Fruit fly (Drosophila melanogaster) whole organism, embryonic: ENCODE measurements around the gene Syt1.

Source experiments
- ATbp ChIP-seq: fragments of 200-800 bp; sonication (Bioruptor generic); optimal IDR thresholded peaks from 2 replicates; lab custom pipeline; 2017; ENCODE audit warnings: missing biosample characterization, mild to moderate bottlenecking, missing genetic modification characterization, missing genetic modification reagents
- Awh ChIP-seq: fragments of 200-800 bp; sonication (Bioruptor generic); IDR thresholded peaks from 2 replicates; pipeline ENCODE4, ENCODE4 v1.3.6; 2022; ENCODE audit warnings: missing biosample characterization, missing genetic modification characterization
- BEAF-32 ChIP-seq: fragments of 200-800 bp; sonication (Bioruptor generic); optimal IDR thresholded peaks from 3 replicates; lab custom pipeline; 2017; ENCODE audit warnings: missing biosample characterization, missing genetic modification characterization, mild to moderate bottlenecking, moderate library complexity, missing genetic modification reagents
- Bdp1 ChIP-seq: fragments of 200-800 bp; sonication (Bioruptor generic); optimal IDR thresholded peaks from 3 replicates; lab custom pipeline; 2016; ENCODE audit warnings: missing biosample characterization, missing genetic modification characterization
- BtbVII ChIP-seq: fragments of 200-800 bp; sonication (Bioruptor generic); optimal IDR thresholded peaks from 3 replicates; lab custom pipeline; 2017; ENCODE audit warnings: missing biosample characterization, mild to moderate bottlenecking, missing genetic modification characterization
- CG11093 ChIP-seq: fragments of 200-800 bp; sonication (Bioruptor generic); IDR thresholded peaks from 3 replicates; pipeline ENCODE4 v1.3.6; 2022; ENCODE audit warnings: missing biosample characterization, missing genetic modification characterization
- CG11695 ChIP-seq: fragments of 200-800 bp; sonication (Bioruptor generic); IDR thresholded peaks from 3 replicates; pipeline ENCODE4 v1.3.6; 2022; ENCODE audit warnings: missing biosample characterization, missing genetic modification characterization
- CG12391 ChIP-seq: fragments of 200-800 bp; sonication (Bioruptor generic); optimal IDR thresholded peaks from 3 replicates; lab custom pipeline; 2018; ENCODE audit warnings: missing biosample characterization, mild to moderate bottlenecking, missing genetic modification characterization, moderate library complexity
- CG13296 ChIP-seq: fragments of 200-800 bp; sonication (Bioruptor generic); optimal IDR thresholded peaks from 3 replicates; lab custom pipeline; 2018; ENCODE audit warnings: missing biosample characterization, mild to moderate bottlenecking, missing genetic modification characterization
- CG13775 ChIP-seq: fragments of 200-800 bp; sonication (Bioruptor generic); optimal IDR thresholded peaks from 3 replicates; lab custom pipeline; 2017; ENCODE audit warnings: missing biosample characterization, mild to moderate bottlenecking, missing genetic modification characterization
- CG14441 ChIP-seq: fragments of 200-800 bp; sonication (Bioruptor generic); IDR thresholded peaks from 2 replicates; pipeline ENCODE4 v1.3.6; 2022; ENCODE audit warnings: missing biosample characterization, missing genetic modification characterization
- CG1602 ChIP-seq: fragments of 200-800 bp; sonication (Bioruptor generic); optimal IDR thresholded peaks from 3 replicates; lab custom pipeline; 2016; ENCODE audit warnings: missing biosample characterization, missing genetic modification characterization
- CG17186 ChIP-seq: fragments of 200-800 bp; sonication (Bioruptor generic); optimal IDR thresholded peaks from 3 replicates; lab custom pipeline; 2017; ENCODE audit warnings: missing biosample characterization, missing genetic modification reagents, missing genetic modification characterization
- CG4360 ChIP-seq: fragments of 200-800 bp; sonication (Bioruptor generic); IDR thresholded peaks from 2 replicates; pipeline ENCODE4 v1.3.6; 2022; ENCODE audit warnings: missing biosample characterization, missing genetic modification characterization
- CG6175 ChIP-seq: fragments of 200-800 bp; sonication (Bioruptor generic); IDR thresholded peaks from 3 replicates; pipeline ENCODE4 v1.3.6; 2022; ENCODE audit warnings: missing biosample characterization, missing genetic modification characterization
- CG6689 ChIP-seq: fragments of 200-800 bp; sonication (Bioruptor generic); IDR thresholded peaks from 2 replicates; pipeline ENCODE4 v1.3.6; 2022; ENCODE audit warnings: missing biosample characterization, missing genetic modification characterization
- CG7556 ChIP-seq: fragments of 200-800 bp; sonication (Bioruptor generic); optimal IDR thresholded peaks from 2 replicates; lab custom pipeline; 2017; ENCODE audit warnings: missing biosample characterization, mild to moderate bottlenecking, missing genetic modification characterization
- CG7928 ChIP-seq: fragments of 200-800 bp; sonication (Bioruptor generic); optimal IDR thresholded peaks from 2 replicates; lab custom pipeline; 2017; ENCODE audit warnings: missing biosample characterization, mild to moderate bottlenecking, missing genetic modification characterization
- CG7987 ChIP-seq: fragments of 200-800 bp; sonication (Bioruptor generic); optimal IDR thresholded peaks from 2 replicates; lab custom pipeline; 2018; ENCODE audit warnings: missing biosample characterization, mild to moderate bottlenecking, missing genetic modification characterization, moderate library complexity
- CG8478 ChIP-seq: fragments of >200 bp; optimal IDR thresholded peaks from 2 replicates; lab custom pipeline; 2018
- CG8924 ChIP-seq: fragments of 200-800 bp; optimal IDR thresholded peaks from 3 replicates; lab custom pipeline; 2019; ENCODE audit warnings: missing biosample characterization, mild to moderate bottlenecking, missing genetic modification characterization, moderate library complexity
- CG9609 ChIP-seq: fragments of 200-800 bp; sonication (Bioruptor generic); optimal IDR thresholded peaks from 3 replicates; lab custom pipeline; 2016; ENCODE audit warnings: missing biosample characterization, missing genetic modification characterization
- CG9932 ChIP-seq: fragments of 200-800 bp; sonication (Bioruptor generic); IDR thresholded peaks from 2 replicates; pipeline ENCODE4 v1.3.6; 2022; ENCODE audit warnings: missing biosample characterization, missing genetic modification characterization
- Deaf1 ChIP-seq: fragments of 200-800 bp; optimal IDR thresholded peaks from 3 replicates; lab custom pipeline; 2019; ENCODE audit warnings: missing biosample characterization, mild to moderate bottlenecking, missing genetic modification characterization, moderate library complexity
- H15 ChIP-seq: fragments of 200-800 bp; sonication (Bioruptor generic); IDR thresholded peaks from 3 replicates; pipeline ENCODE4 v1.3.6; 2022; ENCODE audit warnings: missing biosample characterization, missing genetic modification characterization
- HLH3B ChIP-seq: fragments of 200-800 bp; sonication (Bioruptor generic); IDR thresholded peaks from 2 replicates; pipeline ENCODE4 v1.3.6; 2022; ENCODE audit warnings: missing biosample characterization, missing genetic modification characterization
- Hmr ChIP-seq: fragments of 200-800 bp; sonication (Bioruptor generic); optimal IDR thresholded peaks from 3 replicates; lab custom pipeline; 2017; ENCODE audit warnings: mild to moderate bottlenecking, missing biosample characterization, missing genetic modification reagents, missing genetic modification characterization
- Hr51 ChIP-seq, 2 experiments: fragments of 200-800 bp; sonication (Bioruptor generic); optimal IDR thresholded peaks; 2 replicates in 1 of 2; 3 replicates in 1 of 2; lab custom pipeline; 2016 to 2018; ENCODE audit warnings: missing biosample characterization in 2 of 2, missing genetic modification characterization in 2 of 2, mild to moderate bottlenecking in 1 of 2, moderate library complexity in 1 of 2
- NC2β ChIP-seq: fragments of 200-800 bp; sonication (Bioruptor generic); optimal IDR thresholded peaks from 2 replicates; lab custom pipeline; 2016; ENCODE audit warnings: missing biosample characterization, missing genetic modification characterization
- Six4 ChIP-seq: fragments of 200-800 bp; sonication (Bioruptor generic); optimal IDR thresholded peaks from 2 replicates; lab custom pipeline; 2016; ENCODE audit warnings: missing biosample characterization, missing genetic modification characterization
- Sry-β ChIP-seq: fragments of 200-800 bp; sonication (Bioruptor generic); optimal IDR thresholded peaks from 2 replicates; lab custom pipeline; 2018; ENCODE audit warnings: missing biosample characterization, mild to moderate bottlenecking, missing genetic modification characterization, moderate library complexity
- Vsx1 ChIP-seq: fragments of 200-800 bp; sonication (Bioruptor generic); optimal IDR thresholded peaks from 2 replicates; lab custom pipeline; 2017; ENCODE audit warnings: missing biosample characterization, mild to moderate bottlenecking, missing genetic modification characterization, missing genetic modification reagents
- ato ChIP-seq: fragments of 200-800 bp; sonication (Bioruptor generic); IDR thresholded peaks from 2 replicates; pipeline ENCODE4 v1.3.6; 2022; ENCODE audit warnings: missing biosample characterization, missing genetic modification characterization; ENCODE audit not compliant: partially characterized antibody
- bowl ChIP-seq: fragments of 200-800 bp; sonication (Bioruptor generic); IDR thresholded peaks from 2 replicates; pipeline ENCODE4 v1.3.6; 2022; ENCODE audit warnings: missing biosample characterization, missing genetic modification characterization
- bsh ChIP-seq, 2 experiments: fragments of 200-800 bp; sonication (Bioruptor generic); optimal IDR thresholded peaks; 2 replicates each; lab custom pipeline; 2017 to 2018; ENCODE audit warnings: mild to moderate bottlenecking in 2 of 2, missing biosample characterization in 2 of 2, missing genetic modification characterization in 2 of 2, moderate library complexity in 1 of 2
- cas ChIP-seq: fragments of 200-800 bp; sonication (Bioruptor generic); IDR thresholded peaks from 2 replicates; pipeline ENCODE4 v1.3.6; 2022; ENCODE audit warnings: missing biosample characterization, missing genetic modification characterization
- crol ChIP-seq: fragments of 200-800 bp; sonication (Bioruptor generic); IDR thresholded peaks from 2 replicates; pipeline ENCODE4 v1.3.6; 2022; ENCODE audit warnings: missing biosample characterization, missing genetic modification characterization
- esg ChIP-seq: fragments of 200-800 bp; sonication (Bioruptor generic); conservative IDR thresholded peaks from 2 replicates; pipeline ENCODE4 v1.3.6; 2022; ENCODE audit warnings: missing biosample characterization, missing genetic modification characterization
- eyg ChIP-seq: fragments of 200-800 bp; sonication (Bioruptor generic); optimal IDR thresholded peaks from 3 replicates; lab custom pipeline; 2016; ENCODE audit warnings: missing biosample characterization, missing genetic modification characterization
- fd3F ChIP-seq: fragments of 200-800 bp; sonication (Bioruptor generic); optimal IDR thresholded peaks from 2 replicates; lab custom pipeline; 2018; ENCODE audit warnings: missing biosample characterization, mild to moderate bottlenecking, missing genetic modification characterization, moderate library complexity
- grn ChIP-seq: fragments of 200-800 bp; sonication (Bioruptor generic); optimal IDR thresholded peaks from 3 replicates; lab custom pipeline; 2017; ENCODE audit warnings: missing biosample characterization, missing genetic modification characterization
- klu ChIP-seq: fragments of 200-800 bp; sonication (Bioruptor generic); IDR thresholded peaks from 2 replicates; pipeline ENCODE4 v1.3.6; 2022; ENCODE audit warnings: missing biosample characterization, missing genetic modification characterization
- knrl ChIP-seq: fragments of 200-800 bp; sonication (Bioruptor generic); IDR thresholded peaks from 3 replicates; pipeline ENCODE4 v1.3.6; 2022; ENCODE audit warnings: missing biosample characterization, missing genetic modification characterization; ENCODE audit not compliant: partially characterized antibody
- nerfin-2 ChIP-seq: fragments of 200-800 bp; sonication (Bioruptor generic); IDR thresholded peaks from 2 replicates; pipeline ENCODE4 v1.3.6; 2022; ENCODE audit warnings: missing biosample characterization, missing genetic modification characterization; ENCODE audit not compliant: partially characterized antibody
- phol ChIP-seq: fragments of 200-800 bp; sonication (Bioruptor generic); optimal IDR thresholded peaks from 3 replicates; lab custom pipeline; 2018; ENCODE audit warnings: missing biosample characterization, mild to moderate bottlenecking, missing genetic modification characterization, moderate library complexity
- pros ChIP-seq: fragments of 200-800 bp; sonication (Bioruptor generic); optimal IDR thresholded peaks from 3 replicates; lab custom pipeline; 2019; ENCODE audit warnings: missing biosample characterization, mild to moderate bottlenecking, missing genetic modification characterization, moderate library complexity
- pzg ChIP-seq: fragments of 200-800 bp; sonication (Bioruptor generic); optimal IDR thresholded peaks from 3 replicates; lab custom pipeline; 2018; ENCODE audit warnings: missing biosample characterization, mild to moderate bottlenecking, missing genetic modification characterization, moderate library complexity
- sc ChIP-seq, 3 experiments: fragments of >200 bp in 2 of 3; fragments of 200-800 bp in 1 of 3; sonication (Bioruptor generic) in 1 of 3; optimal IDR thresholded peaks; 2 replicates in 2 of 3; 3 replicates in 1 of 3; lab custom pipeline; 2017; ENCODE audit warnings: mild to moderate bottlenecking in 1 of 3, missing biosample characterization in 1 of 3, missing genetic modification characterization in 1 of 3, missing genetic modification reagents in 1 of 3
- sr ChIP-seq: fragments of 200-800 bp; sonication (Bioruptor generic); IDR thresholded peaks from 3 replicates; pipeline ENCODE4 v1.3.6; 2022; ENCODE audit warnings: missing biosample characterization, missing genetic modification characterization

The Syt1 gene

DNA sequence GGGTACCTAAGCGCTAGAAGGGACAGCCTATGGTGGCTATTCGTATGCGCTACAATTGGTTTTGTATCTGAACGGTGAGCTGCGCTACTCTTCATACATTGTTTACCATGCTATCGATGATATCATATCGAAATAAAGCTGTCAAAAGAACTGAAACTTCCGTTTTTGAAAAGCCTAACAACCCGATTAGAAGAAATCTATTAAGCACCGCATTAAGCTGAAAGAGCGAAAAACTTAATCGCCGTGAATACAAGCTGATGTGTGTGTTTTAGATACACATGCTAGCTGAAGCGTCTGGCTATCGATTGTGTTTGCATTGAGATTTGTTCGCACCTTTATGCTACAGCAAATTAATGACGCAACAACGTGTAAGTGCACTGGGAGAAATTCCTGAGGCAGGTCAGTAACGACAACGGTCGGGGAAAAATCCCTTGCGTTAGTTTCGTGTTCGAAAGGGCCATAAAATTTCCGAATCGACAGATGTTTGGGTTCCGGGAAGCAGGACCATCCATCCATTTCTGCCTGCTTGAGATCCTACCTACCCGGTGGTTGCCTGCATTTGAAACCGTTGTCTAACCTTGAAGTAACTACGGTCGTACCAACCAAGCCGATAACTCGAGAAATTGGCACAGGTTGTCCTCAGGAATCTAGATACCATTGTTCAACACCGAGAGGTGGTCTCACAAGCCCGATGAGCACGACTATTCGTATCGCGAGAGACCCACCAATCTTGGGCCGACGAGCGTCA lies 49.3 kb downstream of the Syt1 start (continued):
- no peak for TF ChIP-seq CG4360 (GFP tag; lab: Robert Waterston, UW)
- TF ChIP-seq Hmr, result peak; percentile 80
- peak; percentile 81; the same call in 2 of the 3 replicates for TF ChIP-seq CG11093 (GFP tag; lab: Robert Waterston, UW)
- no peak for TF ChIP-seq CG9932 (GFP tag; lab: Robert Waterston, UW)
- TF ChIP-seq ATbp, result peak; percentile 63
- peak; percentile 86 for TF ChIP-seq CG13296
- peak; percentile 73 to 79 for TF ChIP-seq bsh (GFP tag; optimal IDR thresholded peaks at IDR 0.05; lab: Kevin White, UChicago)
- no peak for TF ChIP-seq bowl (GFP tag; lab: Robert Waterston, UW)
- TF ChIP-seq sr (GFP tag; lab: Robert Waterston, UW), result no peak
- TF ChIP-seq CG13775 (GFP tag; lab: Kevin White, UChicago), result peak; percentile 45
- TF ChIP-seq HLH3B (GFP tag; lab: Robert Waterston, UW), result no peak
- no peak for TF ChIP-seq CG11695
- TF ChIP-seq ato (GFP tag; lab: Robert Waterston, UW), result no peak
- TF ChIP-seq pzg (GFP tag; lab: Kevin White, UChicago), result peak; percentile 22
- TF ChIP-seq nerfin-2 (GFP tag; lab: Robert Waterston, UW), result no peak
- no peak for TF ChIP-seq Sry-β (GFP tag; lab: Kevin White, UChicago)
- no peak for TF ChIP-seq Awh (GFP tag; lab: Robert Waterston, UW)
- TF ChIP-seq H15 (GFP tag; lab: Robert Waterston, UW), result no peak
- TF ChIP-seq CG6689, result no peak
- no peak for TF ChIP-seq knrl (GFP tag; lab: Robert Waterston, UW)
- TF ChIP-seq CG8478 (lab: Kevin White, UChicago), result no peak
- TF ChIP-seq fd3F (GFP tag; lab: Kevin White, UChicago), result peak; percentile 68
- peak; percentile 44 for TF ChIP-seq NC2β (GFP tag; lab: Kevin White, UChicago)
- TF ChIP-seq klu, result no peak
- peak; percentile 85 for TF ChIP-seq CG8924
- peak; percentile 86 for TF ChIP-seq CG7987 (GFP tag; lab: Kevin White, UChicago)
- peak; percentile 53 for TF ChIP-seq Bdp1 (GFP tag; lab: Kevin White, UChicago)
- TF ChIP-seq Six4 (GFP tag; lab: Kevin White, UChicago), result peak; percentile 72
- TF ChIP-seq phol (tag; lab: Kevin White, UChicago), result peak; percentile 83
- TF ChIP-seq Deaf1, result peak; percentile 86
- peak; percentile 88 for TF ChIP-seq BtbVII (GFP tag; lab: Kevin White, UChicago)
- TF ChIP-seq esg, result no peak
- TF ChIP-seq CG17186, result no peak
- TF ChIP-seq CG14441 (GFP tag; lab: Robert Waterston, UW), result no peak
- no peak for TF ChIP-seq BEAF-32 (GFP tag; lab: Kevin White, UChicago)
- peak; percentile 31 for TF ChIP-seq pros (GFP tag; lab: Kevin White, UChicago)
- peak; percentile 71 to 86 for TF ChIP-seq Hr51 (GFP tag; optimal IDR thresholded peaks at IDR 0.05; lab: Kevin White, UChicago)
- peak; percentile 82 for TF ChIP-seq CG12391 (tag; lab: Kevin White, UChicago)
- no peak for TF ChIP-seq sc (optimal IDR thresholded peaks at IDR 0.05; lab: Kevin White, UChicago)
- peak; percentile 49 for TF ChIP-seq sc (GFP tag; optimal IDR thresholded peaks at IDR 0.05; lab: Kevin White, UChicago)
- peak; percentile 84 for TF ChIP-seq CG7556 (GFP tag; lab: Kevin White, UChicago)
- no peak for TF ChIP-seq cas (GFP tag; lab: Robert Waterston, UW)
- peak; percentile 72 for TF ChIP-seq CG9609 (GFP tag; lab: Kevin White, UChicago)
- peak; percentile 61 for TF ChIP-seq CG7928 (GFP tag; lab: Kevin White, UChicago)
- no peak for TF ChIP-seq CG6175 (GFP tag; lab: Robert Waterston, UW)
- TF ChIP-seq Vsx1 (GFP tag; lab: Kevin White, UChicago), result peak; percentile 58
- TF ChIP-seq crol (GFP tag; lab: Robert Waterston, UW), result no peak
- peak; percentile 64 for TF ChIP-seq CG1602 (GFP tag; lab: Kevin White, UChicago)
- no peak for TF ChIP-seq eyg
- peak; percentile 78 for TF ChIP-seq grn (GFP tag; lab: Kevin White, UChicago)
